Worm (Caenorhabditis elegans) whole organism, L3 larva: ENCODE data around the gene T06A10.106.

Experiments used
- elt-2 ChIP-seq: sonication (generic microtip); optimal IDR thresholded peaks from 2 replicates; lab custom pipeline; 2016; ENCODE audit warnings: missing genetic modification reagents, mild to moderate bottlenecking, missing genetic modification characterization, missing compliant biosample characterization
- mdl-1 ChIP-seq: fragments of 150-350 bp; optimal IDR thresholded peaks from 2 replicates; lab custom pipeline; 2014; ENCODE audit warnings: missing biosample characterization, missing genetic modification characterization
- nfya-1 ChIP-seq: sonication (generic microtip); optimal IDR thresholded peaks from 2 replicates; lab custom pipeline; 2017; ENCODE audit warnings: missing genetic modification characterization, mild to moderate bottlenecking, missing compliant biosample characterization, antibody characterized with exemption, moderate library complexity; ENCODE audit not compliant: insufficient read depth
- nhr-237 ChIP-seq: fragments of 150-350 bp; optimal IDR thresholded peaks from 2 replicates; lab custom pipeline; 2014; ENCODE audit warnings: missing biosample characterization, missing genetic modification characterization
- nhr-25 ChIP-seq: sonication (generic microtip); optimal IDR thresholded peaks from 2 replicates; lab custom pipeline; 2017; ENCODE audit warnings: missing biosample characterization, missing genetic modification characterization
- nhr-28 ChIP-seq: fragments of 150-350 bp; optimal IDR thresholded peaks from 2 replicates; lab custom pipeline; 2014; ENCODE audit warnings: missing biosample characterization, missing genetic modification characterization
- nhr-77 ChIP-seq: fragments of 150-350 bp; optimal IDR thresholded peaks from 2 replicates; lab custom pipeline; 2014; ENCODE audit warnings: missing biosample characterization, missing genetic modification characterization
- skn-1 ChIP-seq: fragments of 150-350 bp; optimal IDR thresholded peaks from 2 replicates; lab custom pipeline; 2014; ENCODE audit warnings: missing biosample characterization, missing genetic modification characterization
- unc-62 ChIP-seq: fragments of 150-350 bp; sonication (generic microtip); optimal IDR thresholded peaks from 4 replicates; lab custom pipeline; 2014; ENCODE audit warnings: missing biosample characterization, missing genetic modification reagents, missing genetic modification characterization
- ztf-11 ChIP-seq: fragments of 150-350 bp; optimal IDR thresholded peaks from 2 replicates; lab custom pipeline; 2014; ENCODE audit warnings: missing biosample characterization, missing genetic modification characterization

- no peak for TF ChIP-seq skn-1 (tag; lab: Kevin White, UChicago)
- no peak for TF ChIP-seq mdl-1 (tag; lab: Kevin White, UChicago)
- TF ChIP-seq nhr-25, result no peak
- TF ChIP-seq nfya-1 (tag; lab: Kevin White, UChicago), result no peak
- TF ChIP-seq nhr-77 (tag; lab: Kevin White, UChicago), result no peak
- TF ChIP-seq nhr-237 (tag; lab: Kevin White, UChicago), result no peak
- TF ChIP-seq ztf-11 (tag; lab: Kevin White, UChicago), result no peak
- no peak for TF ChIP-seq elt-2 (tag; lab: Kevin White, UChicago)
- no peak for TF ChIP-seq nhr-28
- no peak for TF ChIP-seq unc-62
Observed at ce11 chrIV:16864876-16865275, 3.9 kb downstream of the T06A10.106 start.
